Fruit fly (Drosophila melanogaster) whole organism: ENCODE measurements around the gene CG1662.

Source experiments
- CG8478 ChIP-seq: fragments of >200 bp; optimal IDR thresholded peaks from 2 replicates; lab custom pipeline; 2018; ENCODE audit warnings: inconsistent platforms
- Dll ChIP-seq: fragments of >200 bp; optimal IDR thresholded peaks from 2 replicates; lab custom pipeline; 2017
- EcR ChIP-seq, 2 experiments: fragments of >200 bp; optimal IDR thresholded peaks; 2 replicates each; lab custom pipeline; 2017; ENCODE audit warnings: missing biosample characterization in 2 of 2, missing genetic modification characterization in 2 of 2, missing genetic modification reagents in 2 of 2
- pan ChIP-seq: fragments of >200 bp; optimal IDR thresholded peaks from 2 replicates; lab custom pipeline; 2017
- psq ChIP-seq: fragments of >200 bp; optimal IDR thresholded peaks from 2 replicates; lab custom pipeline; 2017
- usp ChIP-seq: fragments of >200 bp; optimal IDR thresholded peaks from 2 replicates; lab custom pipeline; 2017; ENCODE audit warnings: missing biosample characterization, missing genetic modification characterization, mixed read lengths

CG1662 gene

dm6 chrX:13391174-13392040 is 4.0 kb downstream of the CG1662 start:
- TF ChIP-seq psq (lab: Kevin White, UChicago), result no peak
- TF ChIP-seq CG8478 (lab: Kevin White, UChicago), result no peak
- no peak for TF ChIP-seq usp (GFP tag; lab: Kevin White, UChicago)
- no peak for TF ChIP-seq EcR (GFP tag; optimal IDR thresholded peaks at IDR 0.05; lab: Kevin White, UChicago)
- TF ChIP-seq pan, result no peak
- no peak for TF ChIP-seq Dll

- TF ChIP-seq usp (GFP tag; lab: Kevin White, UChicago), result no peak
- no peak for TF ChIP-seq psq (lab: Kevin White, UChicago)
- TF ChIP-seq CG8478 (lab: Kevin White, UChicago), result no peak
- TF ChIP-seq EcR (GFP tag; optimal IDR thresholded peaks at IDR 0.05; lab: Kevin White, UChicago), result no peak
- TF ChIP-seq pan, result no peak
- TF ChIP-seq Dll, result no peak
These were observed 4.6 kb downstream of the CG1662 start for dm6 chrX:13392041-13392353.

DNA sequence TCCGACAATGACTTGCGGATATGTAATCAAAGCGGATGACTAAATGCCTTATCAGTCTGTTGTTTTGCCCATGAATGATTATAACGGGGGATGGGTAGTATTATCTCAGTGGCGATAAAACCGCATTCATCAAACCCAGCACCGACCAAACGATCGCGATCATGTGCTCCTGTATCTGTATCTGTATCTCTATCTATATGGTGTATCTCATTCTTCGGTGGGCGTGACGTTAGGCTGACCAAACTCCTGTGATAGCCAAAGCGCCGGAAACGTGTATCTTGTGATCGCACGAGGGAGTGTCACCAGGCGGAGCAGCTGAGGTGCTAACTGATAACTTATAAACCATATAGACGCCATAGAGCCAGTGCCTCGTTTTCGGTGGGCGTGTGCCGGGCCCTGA is 5.4 kb downstream of the CG1662 start:
- TF ChIP-seq psq (lab: Kevin White, UChicago) (no peak), pan (no peak), CG8478 (lab: Kevin White, UChicago) (no peak)

DNA sequence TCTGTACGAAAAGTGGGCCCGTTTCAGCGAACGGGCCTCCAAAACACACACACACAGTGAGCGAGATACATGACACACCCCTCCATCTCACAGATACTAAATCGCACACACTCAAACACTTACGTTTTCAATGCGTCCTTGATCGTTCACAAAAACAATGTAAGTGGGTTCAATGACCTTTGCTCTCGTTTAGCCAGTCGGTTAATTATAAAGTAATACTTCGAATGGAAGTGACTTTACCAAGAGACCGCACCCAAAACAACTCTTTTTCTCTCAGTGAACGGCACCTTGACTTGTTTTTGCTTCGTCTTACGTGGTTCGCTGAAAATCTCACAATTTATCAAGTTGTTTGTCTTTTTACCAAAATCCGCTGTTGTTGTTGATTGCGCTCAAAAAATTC is 7.0 kb downstream of the CG1662 start:
- no peak for TF ChIP-seq Dll
- TF ChIP-seq EcR (GFP tag; optimal IDR thresholded peaks at IDR 0.05; lab: Kevin White, UChicago), result peak in 1 of 2 experiments; percentile 58
- no peak for TF ChIP-seq pan

- TF ChIP-seq CG8478 (lab: Kevin White, UChicago) (no peak), pan (no peak), EcR (GFP tag; optimal IDR thresholded peaks at IDR 0.05; lab: Kevin White, UChicago) (no peak)
These were observed 7.7 kb downstream of the CG1662 start for dm6 chrX:13395020-13395419.

- TF ChIP-seq EcR (GFP tag; optimal IDR thresholded peaks at IDR 0.05; lab: Kevin White, UChicago) (no peak), Dll (no peak), pan (no peak), psq (lab: Kevin White, UChicago) (no peak), usp (GFP tag; lab: Kevin White, UChicago) (no peak)
These were observed 8.6 kb downstream of the CG1662 start for dm6 chrX:13395988-13396377.

DNA sequence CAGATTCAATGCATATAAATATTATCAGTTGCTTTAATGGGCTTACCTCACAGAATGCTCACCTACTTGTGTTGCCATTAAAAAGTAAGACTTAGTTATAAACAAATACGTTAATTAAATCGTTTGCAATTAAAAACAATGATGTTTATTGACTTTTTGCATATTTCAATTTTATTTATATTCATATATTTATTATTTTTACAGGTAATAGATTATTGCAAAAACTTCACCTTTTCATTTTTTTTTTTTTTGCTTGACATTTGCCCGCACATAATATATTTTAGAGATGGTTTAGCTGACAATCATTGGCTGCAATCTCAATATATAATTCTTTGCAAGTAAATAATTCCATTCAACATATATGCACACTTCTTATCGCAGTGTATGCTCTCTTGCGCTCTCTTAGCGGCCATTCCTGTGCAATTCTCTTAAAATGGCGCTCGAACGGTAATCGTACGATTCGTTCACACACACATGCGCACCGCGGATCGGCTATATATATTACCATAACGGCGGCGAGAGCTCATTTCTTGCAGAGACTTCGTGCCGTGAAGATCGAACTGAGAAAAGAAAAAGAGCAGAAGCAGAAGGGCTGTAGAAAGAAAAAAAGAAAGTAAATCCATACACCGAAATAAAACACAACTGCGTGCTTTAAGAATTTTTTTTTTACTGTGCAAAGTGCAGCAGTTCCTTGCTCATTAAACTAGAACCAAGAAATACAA is 9.2 kb downstream of the CG1662 start, which contains the start of gene Bcat:
Gene Bcat, plus strand, starts transcription at position 522 of the 722 bp plus-strand sequence.
- TF ChIP-seq usp (GFP tag; lab: Kevin White, UChicago) (no peak), psq (lab: Kevin White, UChicago) (no peak)

DNA sequence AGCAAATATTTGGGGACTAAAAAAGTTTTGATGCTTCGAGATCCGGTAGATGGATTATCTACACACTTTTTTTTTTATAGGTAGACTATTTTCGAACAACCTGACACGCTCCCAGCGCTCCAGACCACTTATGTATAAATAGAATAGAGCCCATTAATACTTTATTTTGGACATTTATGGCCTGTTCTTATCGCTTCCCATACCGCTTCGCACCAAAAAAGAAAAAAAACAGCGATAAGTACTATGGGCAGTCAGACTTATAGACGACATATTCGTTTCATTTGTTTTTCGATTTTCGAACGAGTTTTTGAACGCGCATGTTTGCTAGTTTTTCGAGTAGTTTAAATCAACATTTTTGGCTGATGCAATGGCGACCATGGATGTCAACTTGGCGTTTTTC is 10.2 kb downstream of the CG1662 start:
- TF ChIP-seq usp (GFP tag; lab: Kevin White, UChicago) (no peak), EcR (GFP tag; optimal IDR thresholded peaks at IDR 0.05; lab: Kevin White, UChicago) (no peak), pan (no peak), psq (lab: Kevin White, UChicago) (no peak), CG8478 (lab: Kevin White, UChicago) (no peak), Dll (no peak)

DNA sequence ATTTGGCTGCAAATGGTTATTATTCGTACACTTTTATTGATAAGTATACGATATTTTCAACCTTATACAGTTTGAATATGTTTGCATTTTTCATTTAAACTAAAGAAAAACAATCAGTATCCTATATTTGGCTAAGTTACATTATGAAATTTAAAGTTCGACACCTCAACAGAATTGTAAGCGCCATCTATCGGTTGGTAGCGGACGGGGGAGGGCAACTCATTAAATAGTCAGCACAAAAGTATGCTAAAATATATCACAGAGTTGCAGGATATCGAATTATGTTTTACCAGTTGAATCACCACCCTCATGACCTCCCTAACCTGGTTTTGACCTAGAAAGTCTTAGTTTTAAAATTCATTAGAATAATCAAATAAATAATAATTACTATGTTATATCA is 13.9 kb downstream of the CG1662 start:
- TF ChIP-seq CG8478 (lab: Kevin White, UChicago), result no peak
- TF ChIP-seq pan, result no peak
- TF ChIP-seq usp (GFP tag; lab: Kevin White, UChicago), result no peak
- no peak for TF ChIP-seq Dll
- TF ChIP-seq EcR (GFP tag; optimal IDR thresholded peaks at IDR 0.05; lab: Kevin White, UChicago), result no peak
- TF ChIP-seq psq (lab: Kevin White, UChicago), result no peak

DNA sequence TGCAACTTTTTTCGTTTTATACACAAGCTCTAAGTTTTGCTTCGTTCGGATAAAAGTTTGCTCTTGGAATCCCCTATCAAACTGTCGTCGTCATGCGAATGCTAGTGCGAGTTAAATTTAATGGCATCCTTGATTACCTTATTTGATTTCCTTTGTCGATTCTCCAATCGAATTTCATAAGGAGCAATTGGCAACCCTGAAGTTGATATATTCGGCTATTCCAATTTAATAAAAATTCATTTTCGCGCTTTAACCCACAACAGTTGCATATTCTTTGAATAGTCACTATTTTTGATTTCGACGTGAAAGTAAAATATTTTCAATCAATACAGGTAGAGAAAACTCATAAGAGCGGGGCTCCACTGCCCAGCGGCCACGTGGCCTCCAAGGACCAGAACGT is 15.4 kb downstream of the CG1662 start, which contains the start of gene CG12725:
Gene CG12725, minus strand, starts transcription at position 101 of the 400 bp plus-strand sequence.
- TF ChIP-seq usp (GFP tag; lab: Kevin White, UChicago) (no peak), Dll (no peak)

DNA sequence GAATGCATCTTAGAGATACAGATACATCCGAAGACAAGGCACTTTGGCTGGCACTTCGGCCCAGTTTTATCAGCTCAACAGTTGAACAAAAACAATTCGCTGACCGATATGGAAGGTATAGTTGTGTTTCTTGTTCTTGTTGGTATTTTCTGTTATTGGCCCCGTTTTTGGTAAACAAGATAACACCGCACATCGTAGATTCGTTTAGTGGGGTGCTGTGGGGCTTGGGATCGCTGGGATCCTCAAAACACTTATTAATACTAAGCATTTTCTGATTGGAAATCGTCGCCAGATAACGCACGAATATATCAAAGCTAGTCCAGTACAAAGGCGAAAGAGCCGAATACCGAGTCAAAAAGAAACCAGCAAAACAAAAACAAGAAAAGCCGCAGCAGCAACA is 16.2 kb downstream of the CG1662 start:
- TF ChIP-seq CG8478 (lab: Kevin White, UChicago) (no peak), psq (lab: Kevin White, UChicago) (no peak), Dll (no peak), pan (no peak), EcR (GFP tag; optimal IDR thresholded peaks at IDR 0.05; lab: Kevin White, UChicago) (no peak), usp (GFP tag; lab: Kevin White, UChicago) (no peak)

DNA sequence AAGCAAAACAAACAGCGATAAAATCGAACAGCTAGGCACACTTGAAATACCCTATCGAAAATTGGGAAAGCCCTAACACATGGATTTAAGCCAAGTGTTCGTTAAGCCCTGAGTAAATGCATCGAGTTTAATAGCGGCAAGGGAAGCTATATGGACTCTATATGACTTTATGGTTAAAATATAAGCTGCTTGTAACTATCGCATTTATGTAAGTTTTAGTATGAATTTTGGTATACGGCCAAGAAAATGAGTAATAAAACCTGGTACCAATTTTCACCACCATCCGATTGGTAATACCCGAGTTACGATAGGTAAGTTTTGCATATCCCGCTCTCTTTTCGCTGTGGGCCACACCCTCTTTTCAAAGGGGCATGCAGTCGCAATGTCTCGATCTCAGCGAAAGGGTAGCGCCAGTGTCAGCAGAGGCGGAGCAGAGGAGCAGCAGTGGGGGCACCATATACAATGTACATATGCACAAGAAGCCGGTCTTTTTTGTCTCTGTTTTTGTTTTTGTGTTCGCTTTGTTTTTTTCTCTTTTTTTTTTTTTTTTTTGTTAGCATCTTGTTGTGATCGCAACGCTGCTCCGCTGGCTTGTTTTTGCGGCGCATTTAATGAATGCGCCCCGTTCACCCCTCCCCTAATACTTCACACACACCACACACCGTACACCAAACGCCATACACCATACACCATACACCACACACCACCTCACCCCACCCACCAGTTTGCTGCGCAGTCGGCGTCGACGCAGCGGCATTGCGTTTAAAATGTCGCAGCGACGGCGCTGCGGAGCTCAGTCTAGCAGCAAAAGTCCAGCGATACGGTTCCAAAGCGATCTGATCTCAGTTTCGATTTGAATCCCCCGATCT is 16.8 kb downstream of the CG1662 start, which contains the start of gene GstT4:
Gene GstT4, plus strand, starts transcription at position 788 of the 869 bp plus-strand sequence.
- no peak for TF ChIP-seq psq (lab: Kevin White, UChicago)
- no peak for TF ChIP-seq usp (GFP tag; lab: Kevin White, UChicago)
- TF ChIP-seq EcR (GFP tag; optimal IDR thresholded peaks at IDR 0.05; lab: Kevin White, UChicago), result no peak
- TF ChIP-seq CG8478 (lab: Kevin White, UChicago), result no peak
- TF ChIP-seq pan, result no peak
- no peak for TF ChIP-seq Dll
